Fruit fly (Drosophila melanogaster): ENCODE measurements around the gene CG18404.

- TF ChIP-seq CG32006 (GFP tag; optimal IDR thresholded peaks at IDR 0.05) (no peak), CG8119 (GFP tag; IDR thresholded peaks at IDR 0.05) (no peak), CG6808 (GFP tag; optimal IDR thresholded peaks at IDR 0.05) (no peak), CG11902 (GFP tag; optimal IDR thresholded peaks at IDR 0.05) (no peak), svp (GFP tag) (no peak), Lpt (GFP tag; optimal IDR thresholded peaks at IDR 0.05) (no peak)
Measured at dm6 chr3R:30248565-30248964, 4.4 kb upstream of the CG18404 start.
